Fruit fly (Drosophila melanogaster) Kc167 (cell line): ENCODE data around the gene Cog7.
"Not testable (repeated sequence)": the region's sequence is repeated elsewhere in the genome, so short reads cannot be mapped to it uniquely, and the experiment has no call there.

Experiments
- Myc ChIP-seq: fragments of >200 bp; optimal IDR thresholded peaks from 2 replicates; lab custom pipeline; 2017; ENCODE audit warnings: missing external identifiers
- Sin3A ChIP-seq: fragments of >200 bp; optimal IDR thresholded peaks from 2 replicates; lab custom pipeline; 2018; ENCODE audit warnings: missing external identifiers
- h ChIP-seq: fragments of >200 bp; optimal IDR thresholded peaks from 3 replicates; lab custom pipeline; 2018; ENCODE audit warnings: missing external identifiers
- insv ChIP-seq: fragments of >200 bp; optimal IDR thresholded peaks from 3 replicates; lab custom pipeline; 2018; ENCODE audit warnings: missing external identifiers
- psq ChIP-seq: fragments of >200 bp; optimal IDR thresholded peaks from 2 replicates; lab custom pipeline; 2017; ENCODE audit warnings: missing external identifiers
- ttk ChIP-seq: sonication (Bioruptor generic); optimal IDR thresholded peaks from 2 replicates; lab custom pipeline; 2017; ENCODE audit warnings: missing external identifiers

DNA sequence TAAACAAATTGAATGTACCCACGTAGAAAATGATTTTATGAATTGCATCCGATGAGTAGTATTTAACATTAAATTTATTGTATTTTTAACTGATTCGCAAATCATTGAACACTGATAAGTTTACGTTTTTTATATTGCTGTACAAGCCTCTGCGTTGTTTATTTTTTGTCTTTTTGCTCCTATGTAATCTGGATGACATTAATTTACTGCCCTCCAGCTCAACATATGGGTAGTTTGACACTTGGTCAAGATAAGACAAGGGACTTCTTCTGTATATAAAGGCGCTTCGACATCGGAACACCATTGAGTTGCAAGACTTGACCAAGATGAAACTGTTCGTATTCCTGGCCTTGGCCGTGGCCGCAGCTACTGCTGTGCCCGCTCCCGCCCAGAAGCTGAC is 10.9 kb downstream of the Cog7 start, which contains the start of gene Jon99Ciii:
- TF ChIP-seq ttk; Sin3A; insv (lab: Kevin White, UChicago); psq (lab: Kevin White, UChicago); h (lab: Kevin White, UChicago); Myc (lab: Kevin White, UChicago): not testable (repeated sequence)
